Worm (Caenorhabditis elegans): ENCODE measurements around the gene cdo-1.
A peak's percentile ranks its signal among the peaks of the same experiment; 100 is the strongest.

Gene cdo-1

DNA sequence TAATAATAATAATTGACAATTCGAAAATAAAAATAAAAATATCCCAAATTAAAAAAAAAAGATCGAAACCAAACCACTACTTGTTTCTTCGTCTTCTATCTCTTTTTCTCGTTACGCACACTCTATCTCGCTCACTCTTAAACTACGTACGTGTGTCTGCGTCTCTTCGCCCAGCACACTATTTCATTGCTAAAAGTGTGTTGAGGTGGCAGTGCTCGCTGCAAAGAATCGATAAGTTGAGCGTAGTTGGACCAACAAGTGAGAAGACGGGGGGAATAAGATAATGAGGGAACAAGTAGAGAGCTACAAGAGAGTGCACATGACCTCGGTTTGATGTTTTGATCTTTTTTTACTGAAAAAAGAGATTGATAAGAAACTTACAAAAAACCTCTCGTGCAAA lies 37.5 kb downstream of the cdo-1 start (continued):
- TF ChIP-seq pha-4 (GFP tag; IDR thresholded peaks at IDR 0.05) = no peak
- TF ChIP-seq pha-4 (tag; optimal IDR thresholded peaks at IDR 0.05) = no peak
- TF ChIP-seq lim-7 (GFP tag; IDR thresholded peaks at IDR 0.05) = no peak
- peak; percentile 41 for TF ChIP-seq hlh-30 (tag; optimal IDR thresholded peaks at IDR 0.05; ENCODE audit: insufficient read depth)
- TF ChIP-seq madf-9 (GFP tag; conservative IDR thresholded peaks at IDR 0.05) = no peak
- TF ChIP-seq nhr-25 (tag; optimal IDR thresholded peaks at IDR 0.05; ENCODE audit: borderline replicate concordance, insufficient read depth) = no peak
- no peak for TF ChIP-seq tag-97 (GFP tag; IDR thresholded peaks at IDR 0.05)
- TF ChIP-seq F10B5.3 (tag; optimal IDR thresholded peaks at IDR 0.05) = no peak
- no peak for TF ChIP-seq zfp-3 (GFP tag; conservative IDR thresholded peaks at IDR 0.05)
- TF ChIP-seq rbr-2 (tag; optimal IDR thresholded peaks at IDR 0.05) = peak; percentile 48
- no peak for TF ChIP-seq ama-1 (optimal IDR thresholded peaks at IDR 0.05)
- no peak for TF ChIP-seq egl-27 (tag; optimal IDR thresholded peaks at IDR 0.05)
- no peak for TF ChIP-seq spr-1 (tag; optimal IDR thresholded peaks at IDR 0.05)
- TF ChIP-seq dmd-8 (GFP tag; IDR thresholded peaks at IDR 0.05) = no peak
- TF ChIP-seq egl-43 (GFP tag; IDR thresholded peaks at IDR 0.05) = 0 out of 2 replicates have a peak, but pooled peaks have one; percentile 25
- TF ChIP-seq mep-1 (tag; optimal IDR thresholded peaks at IDR 0.05) = peak; percentile 55
- TF ChIP-seq sdz-12 (GFP tag; optimal IDR thresholded peaks at IDR 0.05) = no peak
- TF ChIP-seq nhr-237 (tag; optimal IDR thresholded peaks at IDR 0.05) = no peak
- peak in 1 of 2 experiments; percentile 34 for TF ChIP-seq lsy-2 (tag; optimal IDR thresholded peaks at IDR 0.05)
- no peak for TF ChIP-seq lir-3 (tag; optimal IDR thresholded peaks at IDR 0.05)
- 0 out of 2 replicates have a peak, but pooled peaks have one; percentile 13 for TF ChIP-seq ctbp-1 (GFP tag; IDR thresholded peaks at IDR 0.05)
- no peak for TF ChIP-seq php-3 (GFP tag; IDR thresholded peaks at IDR 0.05)
- TF ChIP-seq ceh-28 (tag; optimal IDR thresholded peaks at IDR 0.05) = peak; percentile 41
- TF ChIP-seq lin-13 (GFP tag; optimal IDR thresholded peaks at IDR 0.05) = no peak
- no peak for TF ChIP-seq nhr-41 (GFP tag; IDR thresholded peaks at IDR 0.05)
- no peak for TF ChIP-seq snpc-1.2 (GFP tag; IDR thresholded peaks at IDR 0.05)
- no peak for TF ChIP-seq mxl-3 (GFP tag; optimal IDR thresholded peaks at IDR 0.05)
- TF ChIP-seq nhr-10 (tag; optimal IDR thresholded peaks at IDR 0.05) = no peak
- no peak for TF ChIP-seq lin-15B (tag; optimal IDR thresholded peaks at IDR 0.05)
- no peak for TF ChIP-seq dpl-1 (GFP tag; optimal IDR thresholded peaks at IDR 0.05)
- TF ChIP-seq Y5F2A.4 (GFP tag; optimal IDR thresholded peaks at IDR 0.05) = no peak
- no peak for TF ChIP-seq saeg-2 (GFP tag; IDR thresholded peaks at IDR 0.05)
- TF ChIP-seq ceh-20 (GFP tag; IDR thresholded peaks at IDR 0.05) = no peak
- TF ChIP-seq nhr-6 (tag; optimal IDR thresholded peaks at IDR 0.05) = no peak
- no peak for TF ChIP-seq F26F4.8 (GFP tag; conservative IDR thresholded peaks at IDR 0.05)
- no peak for TF ChIP-seq dmd-9 (GFP tag; IDR thresholded peaks at IDR 0.05)
- no peak for TF ChIP-seq T26A8.4 (GFP tag; IDR thresholded peaks at IDR 0.05)
- no peak for TF ChIP-seq R02D3.7 (tag; optimal IDR thresholded peaks at IDR 0.05)
- TF ChIP-seq lin-29 (GFP tag; IDR thresholded peaks at IDR 0.05) = no peak
- TF ChIP-seq F49E8.2 (tag; optimal IDR thresholded peaks at IDR 0.05; ENCODE audit: borderline replicate concordance) = no peak
- peak; percentile 36 for TF ChIP-seq dve-1 (tag; optimal IDR thresholded peaks at IDR 0.05; ENCODE audit: insufficient read depth)
- no peak for TF ChIP-seq ZK546.5 (tag; optimal IDR thresholded peaks at IDR 0.05)
- TF ChIP-seq hlh-11 (tag; optimal IDR thresholded peaks at IDR 0.05) = peak; percentile 27
- no peak for TF ChIP-seq daf-19 (GFP tag; conservative IDR thresholded peaks at IDR 0.05)
- TF ChIP-seq skn-1 (tag; optimal IDR thresholded peaks at IDR 0.05) = no peak
- no peak for TF ChIP-seq nhr-111 (GFP tag; optimal IDR thresholded peaks at IDR 0.05)
- no peak for TF ChIP-seq pqm-1 (tag; optimal IDR thresholded peaks at IDR 0.05)
- TF ChIP-seq nhr-28 (tag; optimal IDR thresholded peaks at IDR 0.05) = peak; percentile 35
- no peak for TF ChIP-seq fos-1 (tag; optimal IDR thresholded peaks at IDR 0.05)
- TF ChIP-seq T20F7.1 (GFP tag; optimal IDR thresholded peaks at IDR 0.05) = no peak
- TF ChIP-seq nhr-48 (tag; optimal IDR thresholded peaks at IDR 0.05) = peak; percentile 16

All from whole organism, L4 larva.